Worm (Caenorhabditis elegans): Measurements from ENCODE around the gene unc-8.

DNA sequence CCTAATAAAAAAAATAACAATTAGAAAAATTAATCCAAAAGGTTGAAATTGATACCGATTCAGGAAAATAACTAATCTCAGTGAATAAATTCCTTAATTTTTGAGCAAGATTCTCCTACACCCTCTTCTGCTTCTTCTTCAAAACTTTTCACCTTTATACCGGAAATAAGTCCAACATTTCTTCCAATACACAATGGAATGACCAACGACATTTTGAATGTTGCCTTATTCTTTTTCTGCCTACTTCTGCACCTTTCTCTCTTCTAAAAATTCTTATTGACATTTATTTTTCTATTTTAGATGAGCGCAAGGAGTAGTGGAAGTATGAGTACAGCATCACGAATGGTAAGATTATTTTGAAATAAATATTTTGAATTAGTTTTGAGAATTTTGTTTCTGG, at the start of gene unc-8:
- TF ChIP-seq hmbx-1 (tag; optimal IDR thresholded peaks at IDR 0.05) (no peak), hnd-1 (tag; optimal IDR thresholded peaks at IDR 0.05) (no peak), pes-1 (GFP tag; IDR thresholded peaks at IDR 0.05) (no peak), aly-1 (tag; optimal IDR thresholded peaks at IDR 0.05) (no peak), ceh-13 (GFP tag; optimal IDR thresholded peaks at IDR 0.05) (no peak), ama-1 (optimal IDR thresholded peaks at IDR 0.05) (no peak), F13C5.2 (tag; optimal IDR thresholded peaks at IDR 0.05) (no peak), B0310.2 (tag; optimal IDR thresholded peaks at IDR 0.05) (no peak), flt-1 (GFP tag; IDR thresholded peaks at IDR 0.05) (no peak), hmg-4 (GFP tag; optimal IDR thresholded peaks at IDR 0.05) (no peak), ets-7 (tag; optimal IDR thresholded peaks at IDR 0.05) (no peak), tbx-11 (GFP tag; IDR thresholded peaks at IDR 0.05) (no peak), tra-4 (tag; optimal IDR thresholded peaks at IDR 0.05) (no peak), ceh-36 (tag; optimal IDR thresholded peaks at IDR 0.05) (no peak)
